Worm (Caenorhabditis elegans) whole organism, L4 larva: Measurements from ENCODE around the gene C49F8.14.

Experiments used
- F26F4.8 ChIP-seq: fragments of 200-800 bp; sonication (Bioruptor generic); conservative IDR thresholded peaks from 2 replicates; pipeline ENCODE4 v1.3.6; 2022; ENCODE audit warnings: missing genetic modification characterization, missing compliant biosample characterization
- F37D6.2 ChIP-seq: sonication (generic microtip); optimal IDR thresholded peaks from 2 replicates; lab custom pipeline; 2016; ENCODE audit warnings: mild to moderate bottlenecking, missing genetic modification characterization, missing compliant biosample characterization
- F44E2.7 ChIP-seq: fragments of 200-800 bp; sonication (Bioruptor generic); IDR thresholded peaks from 2 replicates; pipeline ENCODE4 v2.1.2; 2022; ENCODE audit warnings: missing genetic modification characterization, missing compliant biosample characterization
- R02D3.7 ChIP-seq: fragments of 150-350 bp; sonication (generic microtip); optimal IDR thresholded peaks from 3 replicates; lab custom pipeline; 2014; ENCODE audit warnings: missing biosample characterization, missing genetic modification characterization
- T26A8.4 ChIP-seq: fragments of 200-800 bp; sonication (Bioruptor generic); IDR thresholded peaks from 2 replicates; pipeline ENCODE4 v1.3.6; 2022; ENCODE audit warnings: missing genetic modification characterization, missing compliant biosample characterization
- Y75B8A.6 ChIP-seq: fragments of 200-800 bp; sonication (Bioruptor generic); IDR thresholded peaks from 2 replicates; pipeline ENCODE4 v1.3.6; 2022; ENCODE audit warnings: missing genetic modification reagents, missing genetic modification characterization, missing compliant biosample characterization
- aha-1 ChIP-seq: fragments of 150-350 bp; peaks from one replicate; lab custom pipeline; 2014; ENCODE audit warnings: missing biosample characterization, missing genetic modification characterization
- aly-2 ChIP-seq: sonication (generic microtip); optimal IDR thresholded peaks from 2 replicates; lab custom pipeline; 2018; ENCODE audit warnings: missing biosample characterization, missing genetic modification characterization
- arid-1 ChIP-seq: fragments of 200-800 bp; sonication (Bioruptor generic); conservative IDR thresholded peaks from 2 replicates; pipeline ENCODE4 v1.3.6; 2022; ENCODE audit warnings: missing genetic modification reagents, missing genetic modification characterization, missing compliant biosample characterization
- ceh-20 ChIP-seq: fragments of 200-800 bp; sonication (Bioruptor generic); IDR thresholded peaks from 2 replicates; pipeline ENCODE4 v1.3.6; 2022; ENCODE audit warnings: missing genetic modification reagents, missing genetic modification characterization, missing compliant biosample characterization
- ceh-32 ChIP-seq: sonication (generic microtip); optimal IDR thresholded peaks from 2 replicates; lab custom pipeline; 2016; ENCODE audit warnings: mild to moderate bottlenecking, missing genetic modification characterization, missing compliant biosample characterization; ENCODE audit not compliant: poor library complexity
- ceh-62 ChIP-seq: sonication (generic microtip); optimal IDR thresholded peaks from 2 replicates; lab custom pipeline; 2017; ENCODE audit warnings: missing biosample characterization, missing genetic modification characterization
- cey-2 ChIP-seq: sonication (generic microtip); optimal IDR thresholded peaks from 3 replicates; lab custom pipeline; 2017; ENCODE audit warnings: missing genetic modification characterization, mild to moderate bottlenecking, missing compliant biosample characterization, antibody characterized with exemption, borderline replicate concordance; ENCODE audit not compliant: insufficient read depth
- duxl-1 ChIP-seq: sonication (generic microtip); optimal IDR thresholded peaks from 2 replicates; lab custom pipeline; 2016; ENCODE audit warnings: mild to moderate bottlenecking, missing genetic modification characterization, moderate library complexity, missing compliant biosample characterization; ENCODE audit not compliant: poor library complexity
- egl-27 ChIP-seq: sonication (generic microtip); optimal IDR thresholded peaks from 3 replicates; lab custom pipeline; 2017; ENCODE audit warnings: missing biosample characterization, missing genetic modification reagents, missing genetic modification characterization
- fkh-10 ChIP-seq: fragments of 150-350 bp; optimal IDR thresholded peaks from 2 replicates; lab custom pipeline; 2014; ENCODE audit warnings: missing biosample characterization, missing genetic modification reagents, missing genetic modification characterization
- gei-8 ChIP-seq: fragments of 200-800 bp; sonication (Bioruptor generic); optimal IDR thresholded peaks from 2 replicates; lab custom pipeline; 2018; ENCODE audit warnings: mild to moderate bottlenecking, missing genetic modification characterization, missing compliant biosample characterization
- hif-1 ChIP-seq, 2 experiments: sonication (generic microtip); optimal IDR thresholded peaks; 2 replicates each; lab custom pipeline; 2016 to 2017; ENCODE audit warnings: missing compliant biosample characterization in 2 of 2, missing genetic modification characterization in 2 of 2, missing genetic modification reagents in 2 of 2, missing genotype in 2 of 2, mild to moderate bottlenecking in 1 of 2
- jun-1 ChIP-seq: fragments of 150-350 bp; optimal IDR thresholded peaks from 2 replicates; lab custom pipeline; 2014; ENCODE audit warnings: missing biosample characterization, missing genetic modification reagents, missing genetic modification characterization
- lin-38 ChIP-seq: fragments of 200-800 bp; sonication (Bioruptor generic); IDR thresholded peaks from 2 replicates; pipeline ENCODE4 v1.3.6; 2022; ENCODE audit warnings: missing genetic modification reagents, missing genetic modification characterization, missing compliant biosample characterization
- madf-5 ChIP-seq, 2 experiments: fragments of 200-800 bp; sonication (Bioruptor generic); IDR thresholded peaks; 2 replicates each; pipeline ENCODE4 v1.3.6; 2022; ENCODE audit warnings: missing compliant biosample characterization in 2 of 2, missing genetic modification characterization in 2 of 2
- madf-9 ChIP-seq: fragments of 200-800 bp; sonication (Bioruptor generic); conservative IDR thresholded peaks from 2 replicates; pipeline ENCODE4 v1.3.6; 2022; ENCODE audit warnings: missing genetic modification reagents, missing genetic modification characterization, missing compliant biosample characterization
- mes-2 ChIP-seq: sonication (generic microtip); optimal IDR thresholded peaks from 2 replicates; lab custom pipeline; 2016; ENCODE audit warnings: missing genotype, mild to moderate bottlenecking, missing genetic modification characterization, missing compliant biosample characterization; ENCODE audit not compliant: poor library complexity, severe bottlenecking
- mxl-2 ChIP-seq: fragments of 200-800 bp; sonication (Bioruptor generic); conservative IDR thresholded peaks from 2 replicates; pipeline ENCODE4 v1.3.6; 2022; ENCODE audit warnings: missing genetic modification reagents, missing genetic modification characterization, missing compliant biosample characterization
- mxl-3 ChIP-seq: fragments of 200-800 bp; sonication (Bioruptor generic); optimal IDR thresholded peaks from 2 replicates; lab custom pipeline; 2018; ENCODE audit warnings: mild to moderate bottlenecking, missing genetic modification characterization, missing compliant biosample characterization
- nhr-111 ChIP-seq: fragments of 200-800 bp; sonication (Bioruptor generic); optimal IDR thresholded peaks from 2 replicates; lab custom pipeline; 2018; ENCODE audit warnings: mild to moderate bottlenecking, missing genetic modification characterization, missing compliant biosample characterization
- nhr-237 ChIP-seq: sonication (generic microtip); optimal IDR thresholded peaks from 2 replicates; lab custom pipeline; 2017; ENCODE audit warnings: missing biosample characterization, missing genetic modification characterization
- nhr-41 ChIP-seq: fragments of 200-800 bp; sonication (Bioruptor generic); IDR thresholded peaks from 2 replicates; pipeline ENCODE4 v1.3.6; 2022; ENCODE audit warnings: missing genetic modification reagents, missing genetic modification characterization, missing compliant biosample characterization
- nhr-42 ChIP-seq: fragments of 200-800 bp; sonication (Bioruptor generic); IDR thresholded peaks from 2 replicates; pipeline ENCODE4 v1.3.6; 2022; ENCODE audit warnings: missing genetic modification characterization, missing compliant biosample characterization
- nhr-48 ChIP-seq: sonication (generic microtip); optimal IDR thresholded peaks from 2 replicates; lab custom pipeline; 2016; ENCODE audit warnings: mild to moderate bottlenecking, missing genetic modification characterization, missing compliant biosample characterization
- nhr-76 ChIP-seq: fragments of 150-350 bp; optimal IDR thresholded peaks from 2 replicates; lab custom pipeline; 2014; ENCODE audit warnings: missing biosample characterization, missing genetic modification characterization
- nhr-77 ChIP-seq: fragments of 150-350 bp; optimal IDR thresholded peaks from 2 replicates; lab custom pipeline; 2014; ENCODE audit warnings: missing biosample characterization, missing genetic modification characterization
- pha-4 ChIP-seq, 2 experiments: fragments of 150-350 bp in 1 of 2; fragments of 200-800 bp in 1 of 2; sonication (Bioruptor generic) in 1 of 2; IDR thresholded peaks in 1 of 2; optimal IDR thresholded peaks in 1 of 2; 2 replicates each; pipeline versions ENCODE4 v1.3.6 to Lab custom; 2014 to 2022; ENCODE audit warnings: missing genetic modification characterization in 2 of 2, missing genetic modification reagents in 2 of 2, missing biosample characterization in 1 of 2, missing compliant biosample characterization in 1 of 2
- php-3 ChIP-seq: fragments of 200-800 bp; sonication (Bioruptor generic); IDR thresholded peaks from 2 replicates; pipeline ENCODE4 v1.3.6; 2022; ENCODE audit warnings: missing genetic modification reagents, missing genetic modification characterization, missing compliant biosample characterization
- pqm-1 ChIP-seq: sonication (generic microtip); optimal IDR thresholded peaks from 2 replicates; lab custom pipeline; 2017; ENCODE audit warnings: missing biosample characterization, missing genetic modification characterization
- snpc-1.2 ChIP-seq: fragments of 200-800 bp; sonication (Bioruptor generic); IDR thresholded peaks from 2 replicates; pipeline ENCODE4 v1.3.6; 2022; ENCODE audit warnings: missing genetic modification reagents, missing genetic modification characterization, missing compliant biosample characterization
- snpc-4 ChIP-seq: fragments of 150-350 bp; optimal IDR thresholded peaks from 2 replicates; lab custom pipeline; 2014; ENCODE audit warnings: missing biosample characterization, missing genetic modification characterization
- spr-1 ChIP-seq: sonication (generic microtip); optimal IDR thresholded peaks from 2 replicates; lab custom pipeline; 2016; ENCODE audit warnings: mild to moderate bottlenecking, missing genetic modification characterization, missing compliant biosample characterization
- tag-97 ChIP-seq: fragments of 200-800 bp; sonication (Bioruptor generic); IDR thresholded peaks from 2 replicates; pipeline ENCODE4 v1.3.6; 2022; ENCODE audit warnings: missing genetic modification characterization, missing compliant biosample characterization
- tra-1 ChIP-seq: fragments of 200-800 bp; sonication (Bioruptor generic); IDR thresholded peaks from 2 replicates; pipeline ENCODE4 v1.3.6; 2022; ENCODE audit warnings: missing genetic modification reagents, missing genetic modification characterization, missing compliant biosample characterization
- unc-130 ChIP-seq: sonication (generic microtip); optimal IDR thresholded peaks from 2 replicates; lab custom pipeline; 2016; ENCODE audit warnings: missing genetic modification reagents, missing genetic modification characterization, missing compliant biosample characterization
- unc-62 ChIP-seq, 3 experiments: fragments of 150-350 bp in 1 of 3; sonication (generic microtip); optimal IDR thresholded peaks in 2 of 3; peaks in 1 of 3; 1 replicate in 1 of 3; 2 replicates in 2 of 3; lab custom pipeline; 2014 to 2017; ENCODE audit warnings: missing biosample characterization in 3 of 3, missing genetic modification characterization in 3 of 3, missing genetic modification reagents in 3 of 3, missing genotype in 1 of 3
- zag-1 ChIP-seq: fragments of 150-350 bp; optimal IDR thresholded peaks from 2 replicates; lab custom pipeline; 2014; ENCODE audit warnings: missing biosample characterization, missing genetic modification characterization
- zip-11 ChIP-seq: fragments of 200-800 bp; sonication (Bioruptor generic); IDR thresholded peaks from 2 replicates; pipeline ENCODE4 v1.3.6; 2022; ENCODE audit warnings: missing genetic modification characterization, missing compliant biosample characterization

The C49F8.14 gene

ce11 chrX:13350804-13351747 lies 25.7 kb downstream of the C49F8.14 start, which contains the start of gene mxl-3 (continued):
- TF ChIP-seq nhr-111 (GFP tag; lab: Kevin White, UChicago): no peak
- TF ChIP-seq hif-1 (tag; optimal IDR thresholded peaks at IDR 0.05; lab: Kevin White, UChicago): peak in 1 of 2 experiments; percentile 66
- TF ChIP-seq aly-2 (tag; lab: Kevin White, UChicago): no peak
- no peak for TF ChIP-seq fkh-10 (GFP tag; lab: Kevin White, UChicago)
- TF ChIP-seq mes-2 (tag; lab: Kevin White, UChicago): peak; percentile 44
- TF ChIP-seq tag-97: no peak
- TF ChIP-seq madf-5 (GFP tag; IDR thresholded peaks at IDR 0.05; lab: Robert Waterston, UW): no peak
- no peak for TF ChIP-seq F26F4.8 (GFP tag; lab: Robert Waterston, UW)
- TF ChIP-seq mxl-2 (GFP tag; lab: Robert Waterston, UW): peak; percentile 98
- TF ChIP-seq pqm-1: no peak
- TF ChIP-seq spr-1 (tag; lab: Kevin White, UChicago): no peak
- TF ChIP-seq nhr-41: no peak
- no peak for TF ChIP-seq gei-8 (GFP tag; lab: Kevin White, UChicago)
- TF ChIP-seq F44E2.7: no peak
- no peak for TF ChIP-seq arid-1 (GFP tag; lab: Robert Waterston, UW)
- TF ChIP-seq ceh-32 (tag; lab: Kevin White, UChicago): no peak
- TF ChIP-seq zip-11 (GFP tag; lab: Robert Waterston, UW): no peak
- no peak for TF ChIP-seq Y75B8A.6 (GFP tag; lab: Robert Waterston, UW)
- TF ChIP-seq nhr-237 (tag; lab: Kevin White, UChicago): no peak

ce11 chrX:13350123-13350798 lies 26.5 kb downstream of the C49F8.14 start:
- TF ChIP-seq snpc-4 (tag; lab: Kevin White, UChicago) (no peak), R02D3.7 (tag; lab: Kevin White, UChicago) (no peak), mxl-2 (GFP tag; lab: Robert Waterston, UW) (no peak), snpc-1.2 (GFP tag; lab: Robert Waterston, UW) (peak; percentile 9; the same call in 1 of the 2 replicates), pha-4 (GFP tag; IDR thresholded peaks at IDR 0.05; lab: Robert Waterston, UW) (no peak), pha-4 (tag; optimal IDR thresholded peaks at IDR 0.05; lab: Kevin White, UChicago) (no peak), unc-62 (GFP tag; optimal IDR thresholded peaks at IDR 0.05 in 1 of 2; lab: Kevin White, UChicago) (peak in 1 of 2 experiments; percentile 53), unc-62 (tag; optimal IDR thresholded peaks at IDR 0.05; lab: Kevin White, UChicago) (no peak), cey-2 (tag; lab: Kevin White, UChicago) (no peak), php-3 (GFP tag; lab: Robert Waterston, UW) (no peak), nhr-48 (tag; lab: Kevin White, UChicago) (no peak), tra-1 (GFP tag; lab: Robert Waterston, UW) (0 out of 2 replicates have a peak, but pooled peaks have one; percentile 5), T26A8.4 (peak; percentile 54), madf-9 (GFP tag; lab: Robert Waterston, UW) (no peak), egl-27 (tag; lab: Kevin White, UChicago) (no peak), mxl-3 (GFP tag; lab: Kevin White, UChicago) (peak; percentile 16), aha-1 (tag; lab: Kevin White, UChicago) (peak; percentile 7), unc-130 (GFP tag; lab: Kevin White, UChicago) (no peak), nhr-111 (GFP tag; lab: Kevin White, UChicago) (no peak), ceh-62 (tag; lab: Kevin White, UChicago) (no peak), mes-2 (tag; lab: Kevin White, UChicago) (no peak), nhr-77 (tag; lab: Kevin White, UChicago) (no peak), nhr-42 (no peak), nhr-76 (no peak), madf-5 (GFP tag; IDR thresholded peaks at IDR 0.05; lab: Robert Waterston, UW) (no peak), tag-97 (no peak), zag-1 (tag; lab: Kevin White, UChicago) (no peak), jun-1 (tag; lab: Kevin White, UChicago) (no peak), ceh-20 (GFP tag; lab: Robert Waterston, UW) (no peak), duxl-1 (tag; lab: Kevin White, UChicago) (peak; percentile 21), lin-38 (GFP tag; lab: Robert Waterston, UW) (peak; percentile 41), F37D6.2 (tag; lab: Kevin White, UChicago) (no peak)
